Worm (Caenorhabditis elegans): ENCODE data around the gene F49F1.4.

ce11 chrIV:4082599-4082998 is 32.9 kb downstream of the F49F1.4 start:
- no peak for TF ChIP-seq efl-1 (optimal IDR thresholded peaks at IDR 0.05)
- TF ChIP-seq efl-1 (GFP tag; optimal IDR thresholded peaks at IDR 0.05 in 1 of 2): no peak
- no peak for TF ChIP-seq mdl-1 (tag; optimal IDR thresholded peaks at IDR 0.05)

Measured in whole organism, L1 larva.